Fruit fly (Drosophila melanogaster): ENCODE measurements around the gene CG18259.

DNA sequence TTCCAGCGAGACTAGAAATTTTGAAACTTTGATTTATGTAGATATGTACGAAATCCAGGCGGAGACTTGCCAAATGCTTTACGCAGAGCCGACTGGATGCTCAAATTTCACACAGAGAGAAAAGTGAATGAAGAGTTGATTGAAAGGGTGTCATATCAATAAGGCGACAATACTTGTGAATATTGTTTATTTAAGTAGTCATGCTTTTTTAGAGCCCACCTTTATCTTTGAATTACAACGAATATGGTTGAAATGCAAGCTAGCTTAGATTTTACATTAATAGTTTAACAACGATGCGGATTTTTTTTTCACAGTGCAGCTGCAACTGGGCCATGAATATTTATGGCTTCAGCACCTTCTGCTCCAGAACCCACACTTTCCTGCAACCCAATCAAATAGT is 43.5 kb downstream of the CG18259 start, which contains the start of gene CG6873:
- TF ChIP-seq usp (GFP tag; optimal IDR thresholded peaks at IDR 0.05) (no peak), psq (optimal IDR thresholded peaks at IDR 0.05) (no peak), Dll (optimal IDR thresholded peaks at IDR 0.05) (no peak)
